Fruit fly (Drosophila melanogaster) whole organism, embryonic: ENCODE data around the gene Myo95E.

ENCODE experiments used
- B-H2 ChIP-seq: fragments of 200-800 bp; sonication (Bioruptor generic); optimal IDR thresholded peaks from 2 replicates; lab custom pipeline; 2018; ENCODE audit warnings: missing biosample characterization, mild to moderate bottlenecking, missing genetic modification characterization
- Bdp1 ChIP-seq: fragments of 200-800 bp; sonication (Bioruptor generic); optimal IDR thresholded peaks from 3 replicates; lab custom pipeline; 2016; ENCODE audit warnings: missing biosample characterization, missing genetic modification characterization
- BtbVII ChIP-seq: fragments of 200-800 bp; sonication (Bioruptor generic); optimal IDR thresholded peaks from 3 replicates; lab custom pipeline; 2017; ENCODE audit warnings: missing biosample characterization, mild to moderate bottlenecking, missing genetic modification characterization
- CG11504 ChIP-seq: fragments of 200-800 bp; sonication (Bioruptor generic); optimal IDR thresholded peaks from 3 replicates; lab custom pipeline; 2019; ENCODE audit warnings: missing biosample characterization, mild to moderate bottlenecking, missing genetic modification characterization, moderate library complexity
- CG12299 ChIP-seq: fragments of 200-800 bp; sonication (Bioruptor generic); optimal IDR thresholded peaks from 2 replicates; lab custom pipeline; 2018; ENCODE audit warnings: missing biosample characterization, mild to moderate bottlenecking, missing genetic modification characterization
- CG12391 ChIP-seq: fragments of 200-800 bp; sonication (Bioruptor generic); optimal IDR thresholded peaks from 3 replicates; lab custom pipeline; 2018; ENCODE audit warnings: missing biosample characterization, mild to moderate bottlenecking, missing genetic modification characterization, moderate library complexity
- CG14441 ChIP-seq: fragments of 200-800 bp; sonication (Bioruptor generic); IDR thresholded peaks from 2 replicates; pipeline ENCODE4 v1.3.6; 2022; ENCODE audit warnings: missing biosample characterization, missing genetic modification characterization
- CG15011 ChIP-seq: fragments of 200-800 bp; sonication (Bioruptor generic); optimal IDR thresholded peaks from 3 replicates; lab custom pipeline; 2018; ENCODE audit warnings: missing biosample characterization, mild to moderate bottlenecking, missing genetic modification characterization
- CG15479 ChIP-seq: fragments of 200-800 bp; sonication (Bioruptor generic); optimal IDR thresholded peaks from 3 replicates; lab custom pipeline; 2019; ENCODE audit warnings: missing biosample characterization, mild to moderate bottlenecking, missing genetic modification characterization, moderate library complexity
- CG15514 ChIP-seq: fragments of 200-800 bp; sonication (Bioruptor generic); optimal IDR thresholded peaks from 3 replicates; lab custom pipeline; 2017; ENCODE audit warnings: missing biosample characterization, missing genetic modification characterization, mild to moderate bottlenecking, moderate library complexity, missing genetic modification reagents
- CG17568 ChIP-seq: fragments of 200-800 bp; sonication (Bioruptor generic); optimal IDR thresholded peaks from 2 replicates; lab custom pipeline; 2018; ENCODE audit warnings: missing biosample characterization, mild to moderate bottlenecking, missing genetic modification characterization, moderate library complexity
- CG17802 ChIP-seq: fragments of 200-800 bp; sonication (Bioruptor generic); optimal IDR thresholded peaks from 2 replicates; lab custom pipeline; 2018; ENCODE audit warnings: missing biosample characterization, mild to moderate bottlenecking, missing genetic modification characterization, moderate library complexity
- CG34224 ChIP-seq: fragments of 200-800 bp; sonication (Bioruptor generic); IDR thresholded peaks from 3 replicates; pipeline ENCODE4 v1.3.6; 2022; ENCODE audit warnings: missing biosample characterization, missing genetic modification characterization; ENCODE audit not compliant: partially characterized antibody
- CG34376 ChIP-seq: fragments of 200-800 bp; sonication (Bioruptor generic); optimal IDR thresholded peaks from 2 replicates; lab custom pipeline; 2018; ENCODE audit warnings: missing biosample characterization, mild to moderate bottlenecking, missing genetic modification characterization
- CG4404 ChIP-seq: fragments of 200-800 bp; sonication (Bioruptor generic); IDR thresholded peaks from 2 replicates; pipeline ENCODE4 v1.3.6; 2022; ENCODE audit warnings: missing biosample characterization, missing genetic modification characterization
- CG4617 ChIP-seq: fragments of 200-800 bp; sonication (Bioruptor generic); optimal IDR thresholded peaks from 3 replicates; lab custom pipeline; 2016; ENCODE audit warnings: missing biosample characterization, missing genetic modification characterization, borderline replicate concordance
- CG6272 ChIP-seq: fragments of 200-800 bp; sonication (Bioruptor generic); IDR thresholded peaks from 2 replicates; pipeline ENCODE4 v1.3.6; 2022; ENCODE audit warnings: missing biosample characterization, missing genetic modification characterization
- CG9437 ChIP-seq: fragments of 200-800 bp; sonication (Bioruptor generic); optimal IDR thresholded peaks from 2 replicates; lab custom pipeline; 2018; ENCODE audit warnings: missing biosample characterization, mild to moderate bottlenecking, missing genetic modification characterization
- D ChIP-seq, 2 experiments: fragments of 200-800 bp in 1 of 2; fragments of >200 bp in 1 of 2; sonication (Bioruptor generic) in 1 of 2; optimal IDR thresholded peaks; 2 replicates in 1 of 2; 3 replicates in 1 of 2; lab custom pipeline; 2017; ENCODE audit warnings: mild to moderate bottlenecking in 1 of 2, missing biosample characterization in 1 of 2, missing genetic modification characterization in 1 of 2, missing genetic modification reagents in 1 of 2
- GATAe ChIP-seq: fragments of 200-800 bp; sonication (Bioruptor generic); conservative IDR thresholded peaks from 2 replicates; pipeline ENCODE4 v1.3.6; 2022; ENCODE audit warnings: missing biosample characterization, missing genetic modification characterization
- HLH3B ChIP-seq: fragments of 200-800 bp; sonication (Bioruptor generic); IDR thresholded peaks from 2 replicates; pipeline ENCODE4 v1.3.6; 2022; ENCODE audit warnings: missing biosample characterization, missing genetic modification characterization
- Hmr ChIP-seq: fragments of 200-800 bp; sonication (Bioruptor generic); optimal IDR thresholded peaks from 3 replicates; lab custom pipeline; 2017; ENCODE audit warnings: mild to moderate bottlenecking, missing biosample characterization, missing genetic modification reagents, missing genetic modification characterization
- MBD-R2 ChIP-seq: fragments of 200-800 bp; sonication (Bioruptor generic); IDR thresholded peaks from 2 replicates; pipeline ENCODE4 v1.3.6; 2022; ENCODE audit warnings: missing biosample characterization, missing genetic modification characterization
- MTF-1 ChIP-seq: fragments of 200-800 bp; sonication (Bioruptor generic); optimal IDR thresholded peaks from 2 replicates; lab custom pipeline; 2018; ENCODE audit warnings: missing biosample characterization, mild to moderate bottlenecking, missing genetic modification characterization, borderline replicate concordance
- NC2β ChIP-seq: fragments of 200-800 bp; sonication (Bioruptor generic); optimal IDR thresholded peaks from 2 replicates; lab custom pipeline; 2016; ENCODE audit warnings: missing biosample characterization, missing genetic modification characterization
- Vsx1 ChIP-seq: fragments of 200-800 bp; sonication (Bioruptor generic); optimal IDR thresholded peaks from 2 replicates; lab custom pipeline; 2017; ENCODE audit warnings: missing biosample characterization, mild to moderate bottlenecking, missing genetic modification characterization, missing genetic modification reagents
- abd-A ChIP-seq: fragments of 200-800 bp; sonication (Bioruptor generic); optimal IDR thresholded peaks from 3 replicates; lab custom pipeline; 2019; ENCODE audit warnings: missing biosample characterization, mild to moderate bottlenecking, missing genetic modification characterization, moderate library complexity
- al ChIP-seq: fragments of 200-800 bp; sonication (Bioruptor generic); IDR thresholded peaks from 2 replicates; pipeline ENCODE4 v1.3.6; 2022; ENCODE audit warnings: missing biosample characterization, missing genetic modification characterization
- ara ChIP-seq: fragments of 200-800 bp; sonication (Bioruptor generic); IDR thresholded peaks from 2 replicates; pipeline ENCODE4 v1.3.6; 2022; ENCODE audit warnings: missing biosample characterization, missing genetic modification characterization
- ash1 ChIP-seq: fragments of 200-800 bp; sonication (Bioruptor generic); optimal IDR thresholded peaks from 2 replicates; lab custom pipeline; 2018; ENCODE audit warnings: missing biosample characterization, mild to moderate bottlenecking, missing genetic modification characterization
- cas ChIP-seq: fragments of 200-800 bp; sonication (Bioruptor generic); IDR thresholded peaks from 2 replicates; pipeline ENCODE4 v1.3.6; 2022; ENCODE audit warnings: missing biosample characterization, missing genetic modification characterization
- corto ChIP-seq: fragments of 200-800 bp; sonication (Bioruptor generic); optimal IDR thresholded peaks from 2 replicates; lab custom pipeline; 2016; ENCODE audit warnings: missing biosample characterization, mild to moderate bottlenecking, missing genetic modification characterization, moderate library complexity
- crol ChIP-seq: fragments of 200-800 bp; sonication (Bioruptor generic); IDR thresholded peaks from 2 replicates; pipeline ENCODE4 v1.3.6; 2022; ENCODE audit warnings: missing biosample characterization, missing genetic modification characterization
- dimm ChIP-seq: fragments of 200-800 bp; sonication (Bioruptor generic); IDR thresholded peaks from 2 replicates; pipeline ENCODE4 v1.3.6; 2022; ENCODE audit warnings: missing biosample characterization, missing genetic modification characterization
- exex ChIP-seq: fragments of 200-800 bp; sonication (Bioruptor generic); optimal IDR thresholded peaks from 4 replicates; lab custom pipeline; 2018; ENCODE audit warnings: missing biosample characterization, mild to moderate bottlenecking, missing genetic modification characterization, moderate library complexity
- fd96Cb ChIP-seq: fragments of 200-800 bp; sonication (Bioruptor generic); optimal IDR thresholded peaks from 2 replicates; lab custom pipeline; 2018; ENCODE audit warnings: missing biosample characterization, mild to moderate bottlenecking, missing genetic modification characterization, moderate library complexity
- gce ChIP-seq: fragments of 200-800 bp; sonication (Bioruptor generic); IDR thresholded peaks from 3 replicates; pipeline ENCODE4 v1.3.6; 2022; ENCODE audit warnings: missing biosample characterization, missing genetic modification characterization
- h ChIP-seq: fragments of >200 bp; optimal IDR thresholded peaks from 2 replicates; lab custom pipeline; 2017
- hkb ChIP-seq, 2 experiments: fragments of 200-800 bp in 1 of 2; fragments of >200 bp in 1 of 2; sonication (Bioruptor generic) in 1 of 2; IDR thresholded peaks in 1 of 2; optimal IDR thresholded peaks in 1 of 2; 2 replicates each; pipeline versions ENCODE4 v1.3.6 to Lab custom; 2017 to 2022; ENCODE audit warnings: missing biosample characterization in 1 of 2, missing genetic modification characterization in 1 of 2
- inv ChIP-seq: fragments of 200-800 bp; sonication (Bioruptor generic); IDR thresholded peaks from 2 replicates; pipeline ENCODE4 v1.3.6; 2022; ENCODE audit warnings: missing biosample characterization, missing genetic modification characterization; ENCODE audit not compliant: partially characterized antibody
- knrl ChIP-seq: fragments of 200-800 bp; sonication (Bioruptor generic); IDR thresholded peaks from 3 replicates; pipeline ENCODE4 v1.3.6; 2022; ENCODE audit warnings: missing biosample characterization, missing genetic modification characterization; ENCODE audit not compliant: partially characterized antibody
- p53 ChIP-seq: fragments of 200-800 bp; sonication (Bioruptor generic); optimal IDR thresholded peaks from 2 replicates; lab custom pipeline; 2016; ENCODE audit warnings: missing biosample characterization, missing genetic modification characterization
- pfk ChIP-seq: fragments of 200-800 bp; sonication (Bioruptor generic); optimal IDR thresholded peaks from 2 replicates; lab custom pipeline; 2018; ENCODE audit warnings: missing biosample characterization, mild to moderate bottlenecking, missing genetic modification characterization, moderate library complexity
- pros ChIP-seq: fragments of 200-800 bp; sonication (Bioruptor generic); optimal IDR thresholded peaks from 3 replicates; lab custom pipeline; 2019; ENCODE audit warnings: missing biosample characterization, mild to moderate bottlenecking, missing genetic modification characterization, moderate library complexity
- so ChIP-seq: fragments of 200-800 bp; sonication (Bioruptor generic); IDR thresholded peaks from 3 replicates; pipeline ENCODE4 v1.3.6; 2022; ENCODE audit warnings: missing biosample characterization, missing genetic modification characterization
- tap ChIP-seq: fragments of 200-800 bp; optimal IDR thresholded peaks from 3 replicates; lab custom pipeline; 2019; ENCODE audit warnings: missing biosample characterization, mild to moderate bottlenecking, missing genetic modification characterization, moderate library complexity
- zen2 ChIP-seq: fragments of 200-800 bp; sonication (Bioruptor generic); IDR thresholded peaks from 3 replicates; pipeline ENCODE4 v1.3.6; 2022; ENCODE audit warnings: missing biosample characterization, missing genetic modification characterization; ENCODE audit not compliant: partially characterized antibody
- zfh2 ChIP-seq: fragments of 200-800 bp; sonication (Bioruptor generic); optimal IDR thresholded peaks from 2 replicates; lab custom pipeline; 2016; ENCODE audit warnings: missing biosample characterization, missing genetic modification characterization

Myo95E gene

DNA sequence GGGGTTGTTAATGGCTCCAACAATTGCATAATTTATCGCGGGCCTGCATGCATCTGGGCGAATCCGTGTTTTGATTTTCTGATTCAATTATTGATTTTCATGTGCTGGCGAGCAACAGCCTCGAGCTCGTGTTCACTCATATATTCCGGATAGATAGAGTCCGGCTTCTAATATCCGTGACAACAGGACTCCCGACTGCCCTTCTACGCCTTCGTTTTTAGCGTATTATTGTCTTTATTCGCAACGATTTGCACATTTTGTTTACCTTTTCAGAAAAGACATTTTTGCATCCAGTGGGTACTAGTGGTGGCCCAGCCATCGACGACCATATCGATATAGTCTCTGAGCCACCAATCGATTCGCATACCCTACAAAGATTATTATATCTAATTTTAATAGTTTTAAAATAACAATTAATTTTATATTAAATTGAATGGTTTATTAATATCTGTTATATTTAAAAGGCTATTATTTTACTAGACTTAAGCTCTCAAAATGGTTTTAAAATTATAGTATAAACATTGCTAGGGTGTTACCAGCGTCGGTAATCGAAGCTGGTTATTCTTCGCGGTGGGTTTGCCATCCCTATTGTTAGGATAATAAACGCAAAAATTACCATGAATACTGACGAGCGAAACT lies at the start of gene Myo95E, which contains the start of gene TBC1d7 (continued):
- TF ChIP-seq D (optimal IDR thresholded peaks at IDR 0.05; lab: Kevin White, UChicago) (no peak), D (GFP tag; optimal IDR thresholded peaks at IDR 0.05; lab: Kevin White, UChicago) (peak; percentile 74), Vsx1 (no peak), CG11504 (tag; lab: Kevin White, UChicago) (no peak), CG17802 (tag; lab: Kevin White, UChicago) (peak; percentile 38), CG12391 (tag; lab: Kevin White, UChicago) (peak; percentile 95), CG9437 (peak; percentile 81), zfh2 (peak; percentile 73), cas (peak; percentile 69; the same call in 1 of the 2 replicates), inv (GFP tag; lab: Robert Waterston, UW) (peak; percentile 62), HLH3B (GFP tag; lab: Robert Waterston, UW) (peak; percentile 91), ash1 (GFP tag; lab: Kevin White, UChicago) (no peak), al (GFP tag; lab: Robert Waterston, UW) (peak; percentile 91), pros (GFP tag; lab: Kevin White, UChicago) (no peak), exex (tag; lab: Kevin White, UChicago) (peak; percentile 53), BtbVII (GFP tag; lab: Kevin White, UChicago) (peak; percentile 44), CG15011 (no peak), corto (peak; percentile 35), CG4617 (GFP tag; lab: Kevin White, UChicago) (peak; percentile 76), Bdp1 (GFP tag; lab: Kevin White, UChicago) (no peak), NC2β (GFP tag; lab: Kevin White, UChicago) (no peak), zen2 (GFP tag; lab: Robert Waterston, UW) (no peak; the same call in 2 of the 3 replicates), dimm (GFP tag; lab: Robert Waterston, UW) (peak; percentile 91), MBD-R2 (GFP tag; lab: Robert Waterston, UW) (peak; percentile 93), B-H2 (GFP tag; lab: Kevin White, UChicago) (peak; percentile 61), tap (tag; lab: Kevin White, UChicago) (no peak), CG6272 (GFP tag; lab: Robert Waterston, UW) (peak; percentile 96), CG14441 (GFP tag; lab: Robert Waterston, UW) (peak; percentile 95), p53 (GFP tag; lab: Kevin White, UChicago) (no peak), crol (peak; percentile 59), so (GFP tag; lab: Robert Waterston, UW) (peak; percentile 93), CG34376 (peak; percentile 74), h (lab: Kevin White, UChicago) (no peak), hkb (optimal IDR thresholded peaks at IDR 0.05; lab: Kevin White, UChicago) (no peak), hkb (GFP tag; IDR thresholded peaks at IDR 0.05; lab: Robert Waterston, UW) (peak; percentile 92), CG4404 (GFP tag; lab: Robert Waterston, UW) (peak; percentile 91), pfk (GFP tag; lab: Kevin White, UChicago) (no peak), abd-A (tag; lab: Kevin White, UChicago) (no peak), CG15479 (GFP tag; lab: Kevin White, UChicago) (no peak), knrl (GFP tag; lab: Robert Waterston, UW) (peak; percentile 84), CG15514 (GFP tag; lab: Kevin White, UChicago) (peak; percentile 82), ara (GFP tag; lab: Robert Waterston, UW) (peak; percentile 94), fd96Cb (tag; lab: Kevin White, UChicago) (peak; percentile 90), CG17568 (GFP tag; lab: Kevin White, UChicago) (no peak), Hmr (peak; percentile 88), CG34224 (peak; percentile 71; the same call in 2 of the 3 replicates), gce (peak; percentile 80; the same call in 2 of the 3 replicates), MTF-1 (GFP tag; lab: Kevin White, UChicago) (peak; percentile 27), CG12299 (tag; lab: Kevin White, UChicago) (peak; percentile 79), GATAe (GFP tag; lab: Robert Waterston, UW) (peak; percentile 47; the same call in 1 of the 2 replicates)
